Fruit fly (Drosophila melanogaster): Measurements from ENCODE around the gene CG5787.

Gene CG5787

DNA sequence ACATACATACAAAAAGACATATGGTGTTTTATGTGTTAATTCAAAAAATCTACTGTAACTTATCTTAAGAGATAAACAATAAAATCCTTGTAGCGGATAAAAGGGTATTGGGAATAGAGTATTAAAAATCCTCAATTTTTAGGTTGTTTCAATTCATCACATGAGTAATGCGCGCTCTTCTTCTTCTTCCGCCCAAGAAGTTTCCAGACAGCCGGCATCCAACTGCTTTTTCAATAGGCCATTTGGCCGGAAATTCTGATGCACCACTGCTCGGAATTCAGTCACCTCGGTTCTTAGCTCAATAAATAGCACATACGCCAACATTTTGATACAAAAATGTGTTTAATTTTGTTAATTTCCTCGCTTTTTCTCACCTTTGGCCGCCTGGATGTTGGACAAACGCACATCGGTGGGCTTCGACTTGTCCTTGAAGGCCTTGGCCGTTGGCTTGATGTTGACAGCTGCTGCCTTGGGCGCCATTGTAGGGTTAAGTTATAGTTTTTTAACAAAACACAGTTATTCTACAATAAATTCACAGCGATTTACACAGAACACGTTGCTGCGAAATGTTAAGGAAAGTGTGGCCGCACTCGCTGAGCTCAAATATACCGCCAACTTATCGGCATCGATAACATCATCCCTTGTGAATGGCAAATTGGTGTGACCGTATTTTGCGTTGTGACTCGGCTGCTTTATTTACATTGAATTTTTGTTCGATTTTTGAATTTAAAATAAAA is 20.2 kb downstream of the CG5787 start, which contains the start of the genes CCT4 and CG6153 (continued):
- TF ChIP-seq CG2875 (GFP tag; optimal IDR thresholded peaks at IDR 0.05) (no peak), CG7556 (GFP tag; optimal IDR thresholded peaks at IDR 0.05) (no peak), pnt (GFP tag; optimal IDR thresholded peaks at IDR 0.05) (no peak), Max (GFP tag; optimal IDR thresholded peaks at IDR 0.05) (peak; percentile 24), Hr78 (GFP tag; optimal IDR thresholded peaks at IDR 0.05) (no peak), Side (GFP tag; optimal IDR thresholded peaks at IDR 0.05) (no peak), CG4854 (GFP tag; optimal IDR thresholded peaks at IDR 0.05) (no peak), CoRest (tag; optimal IDR thresholded peaks at IDR 0.05) (no peak), Lpt (GFP tag; optimal IDR thresholded peaks at IDR 0.05) (no peak), CG4730 (GFP tag; IDR thresholded peaks at IDR 0.05) (no peak), vfl (GFP tag; optimal IDR thresholded peaks at IDR 0.05) (no peak), Trl (optimal IDR thresholded peaks at IDR 0.05) (no peak), Trl (GFP tag; optimal IDR thresholded peaks at IDR 0.05) (no peak), Rx (GFP tag; IDR thresholded peaks at IDR 0.05) (no peak), fu2 (GFP tag; optimal IDR thresholded peaks at IDR 0.05) (no peak), CG30020 (tag; optimal IDR thresholded peaks at IDR 0.05) (no peak), CG5180 (GFP tag; optimal IDR thresholded peaks at IDR 0.05) (no peak), Sin3A (optimal IDR thresholded peaks at IDR 0.05) (peak; percentile 83), peb (GFP tag; IDR thresholded peaks at IDR 0.05) (no peak), zen2 (GFP tag; IDR thresholded peaks at IDR 0.05; ENCODE audit: partially characterized antibody) (no peak), pho (GFP tag; optimal IDR thresholded peaks at IDR 0.05) (no peak), ems (GFP tag; optimal IDR thresholded peaks at IDR 0.05) (no peak), jumu (GFP tag; optimal IDR thresholded peaks at IDR 0.05) (no peak), CG14860 (GFP tag; IDR thresholded peaks at IDR 0.05; ENCODE audit: partially characterized antibody) (no peak), sc (optimal IDR thresholded peaks at IDR 0.05) (no peak), sc (GFP tag; optimal IDR thresholded peaks at IDR 0.05) (no peak), Aef1 (GFP tag; IDR thresholded peaks at IDR 0.05) (no peak), CG17612 (GFP tag; IDR thresholded peaks at IDR 0.05) (no peak), ap (GFP tag; IDR thresholded peaks at IDR 0.05) (no peak), tio (GFP tag; optimal IDR thresholded peaks at IDR 0.05) (no peak), ken (GFP tag; IDR thresholded peaks at IDR 0.05) (no peak), CG7928 (GFP tag; optimal IDR thresholded peaks at IDR 0.05) (no peak), CG12769 (tag; optimal IDR thresholded peaks at IDR 0.05) (no peak), YL-1 (GFP tag; optimal IDR thresholded peaks at IDR 0.05) (peak; percentile 87), fd102C (GFP tag; optimal IDR thresholded peaks at IDR 0.05) (no peak), CG33213 (GFP tag; optimal IDR thresholded peaks at IDR 0.05) (peak; percentile 12), otp (GFP tag; IDR thresholded peaks at IDR 0.05) (no peak), stc (GFP tag; IDR thresholded peaks at IDR 0.05) (no peak), CG16813 (GFP tag; IDR thresholded peaks at IDR 0.05; ENCODE audit: partially characterized antibody) (peak; percentile 61; the same call in 2 of the 3 replicates), lola (GFP tag; optimal IDR thresholded peaks at IDR 0.05) (no peak), mam (GFP tag; optimal IDR thresholded peaks at IDR 0.05) (no peak), pb (GFP tag; optimal IDR thresholded peaks at IDR 0.05) (no peak), bbx (GFP tag; IDR thresholded peaks at IDR 0.05; ENCODE audit: partially characterized antibody) (peak; percentile 36; the same call in 1 of the 2 replicates), Hr39 (optimal IDR thresholded peaks at IDR 0.05) (no peak), klu (GFP tag; IDR thresholded peaks at IDR 0.05) (no peak), eyg (GFP tag; optimal IDR thresholded peaks at IDR 0.05) (no peak), Mrtf (GFP tag; IDR thresholded peaks at IDR 0.05) (no peak), chm (GFP tag; IDR thresholded peaks at IDR 0.05) (no peak), cwo (GFP tag; optimal IDR thresholded peaks at IDR 0.05) (no peak), ase (GFP tag; IDR thresholded peaks at IDR 0.05) (no peak), ham (GFP tag; IDR thresholded peaks at IDR 0.05) (no peak), chn (GFP tag; optimal IDR thresholded peaks at IDR 0.05) (no peak)

All from whole organism, embryonic.